Worm (Caenorhabditis elegans) whole organism, L4 larva: ENCODE measurements around the gene mrpl-48.

Experiments used
- ama-1 ChIP-seq: fragments of 150-350 bp; optimal IDR thresholded peaks from 2 replicates; lab custom pipeline; 2014; ENCODE audit warnings: inconsistent platforms, mixed read lengths
- dpl-1 ChIP-seq: fragments of 150-350 bp; optimal IDR thresholded peaks from 2 replicates; lab custom pipeline; 2014; ENCODE audit warnings: missing biosample characterization, missing genetic modification reagents, missing genetic modification characterization
- nhr-28 ChIP-seq: fragments of 150-350 bp; optimal IDR thresholded peaks from 2 replicates; lab custom pipeline; 2014; ENCODE audit warnings: missing biosample characterization, missing genetic modification characterization
- snpc-4 ChIP-seq: fragments of 150-350 bp; optimal IDR thresholded peaks from 2 replicates; lab custom pipeline; 2014; ENCODE audit warnings: missing biosample characterization, missing genetic modification characterization
- unc-62 ChIP-seq, 3 experiments: fragments of 150-350 bp in 1 of 3; sonication (generic microtip); optimal IDR thresholded peaks in 2 of 3; peaks in 1 of 3; 1 replicate in 1 of 3; 2 replicates in 2 of 3; lab custom pipeline; 2014 to 2017; ENCODE audit warnings: missing biosample characterization in 3 of 3, missing genetic modification characterization in 3 of 3, missing genetic modification reagents in 3 of 3, missing genotype in 1 of 3

DNA sequence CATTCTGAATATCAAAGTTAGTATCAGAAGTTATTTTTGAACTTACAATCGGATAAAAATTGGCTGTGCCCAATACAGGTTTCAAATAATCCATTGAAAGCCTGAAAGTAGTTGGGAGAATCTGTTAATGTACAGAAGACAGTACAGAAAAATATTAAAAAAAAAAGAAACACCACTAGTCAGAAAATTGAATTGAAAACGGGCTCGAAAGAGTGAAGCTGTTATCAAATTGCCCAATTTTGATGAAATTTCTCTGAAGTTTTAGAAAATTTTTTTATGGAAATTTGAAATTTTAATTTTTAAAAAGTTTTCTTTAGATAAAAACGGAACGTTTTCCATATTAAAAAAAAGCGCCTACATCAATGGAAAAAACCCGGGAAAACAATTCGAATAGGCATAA lies 26.4 kb upstream of the mrpl-48 start, which contains the start of gene C18C4.7:
- no peak for TF ChIP-seq snpc-4
- no peak for TF ChIP-seq dpl-1 (GFP tag; lab: Kevin White, UChicago)
- TF ChIP-seq nhr-28 (tag; lab: Kevin White, UChicago), result no peak
- no peak for TF ChIP-seq ama-1
- TF ChIP-seq unc-62 (GFP tag; optimal IDR thresholded peaks at IDR 0.05 in 1 of 2; lab: Kevin White, UChicago), result no peak
- no peak for TF ChIP-seq unc-62 (tag; optimal IDR thresholded peaks at IDR 0.05; lab: Kevin White, UChicago)
